Fruit fly (Drosophila melanogaster): Measurements from ENCODE around the gene ome.
A peak's percentile ranks its signal among the peaks of the same experiment; 100 is the strongest.

ome gene

DNA sequence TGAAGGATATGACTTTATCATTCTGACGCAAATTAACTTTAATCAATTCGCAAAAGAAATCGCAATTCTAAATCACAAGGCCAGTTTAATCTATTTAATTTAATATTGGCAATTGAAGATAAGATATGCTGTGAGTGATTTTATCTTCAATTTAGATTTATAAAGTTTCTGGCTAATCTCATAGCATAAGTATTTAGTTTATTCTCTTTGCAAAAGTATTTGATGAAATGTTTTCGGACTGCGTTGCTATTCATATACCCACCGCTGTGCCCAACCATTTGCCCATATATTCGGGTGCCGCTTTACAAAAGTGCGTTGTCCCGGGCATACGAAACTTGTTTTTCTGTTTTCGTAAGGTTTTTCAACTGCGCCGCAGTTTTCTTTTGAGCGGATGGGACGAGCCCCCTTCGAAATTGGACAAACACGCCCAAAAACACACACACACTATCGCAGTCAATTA is 112.3 kb downstream of the ome start (continued):
- TF ChIP-seq insv (GFP tag; optimal IDR thresholded peaks at IDR 0.05) (peak; percentile 4 to 82), bbx (GFP tag; IDR thresholded peaks at IDR 0.05; ENCODE audit: partially characterized antibody) (no peak), ab (GFP tag; optimal IDR thresholded peaks at IDR 0.05) (peak; percentile 77), CG17829 (tag; optimal IDR thresholded peaks at IDR 0.05) (peak; percentile 98), CG7839 (tag; optimal IDR thresholded peaks at IDR 0.05) (peak; percentile 99), NC2β (GFP tag; optimal IDR thresholded peaks at IDR 0.05) (peak; percentile 92), Myb (GFP tag; optimal IDR thresholded peaks at IDR 0.05) (peak; percentile 79), btn (GFP tag; optimal IDR thresholded peaks at IDR 0.05) (peak; percentile 75), CG3726 (GFP tag; IDR thresholded peaks at IDR 0.05) (peak; percentile 85), dmrt99B (tag; optimal IDR thresholded peaks at IDR 0.05) (peak; percentile 98), ham (GFP tag; IDR thresholded peaks at IDR 0.05) (no peak), B-H1 (GFP tag; IDR thresholded peaks at IDR 0.05) (peak; percentile 67; the same call in 1 of the 3 replicates), CG5245 (GFP tag; optimal IDR thresholded peaks at IDR 0.05) (peak; percentile 95), CG8944 (GFP tag; optimal IDR thresholded peaks at IDR 0.05) (peak; percentile 88), mld (GFP tag; IDR thresholded peaks at IDR 0.05; ENCODE audit: partially characterized antibody) (no peak), sc (optimal IDR thresholded peaks at IDR 0.05) (no peak), sc (GFP tag; optimal IDR thresholded peaks at IDR 0.05) (peak; percentile 97), CG13775 (GFP tag; optimal IDR thresholded peaks at IDR 0.05) (peak; percentile 97), HLH54F (GFP tag; optimal IDR thresholded peaks at IDR 0.05) (peak; percentile 91), aop (GFP tag; IDR thresholded peaks at IDR 0.05) (peak; percentile 59; the same call in 1 of the 2 replicates), CG33557 (GFP tag; optimal IDR thresholded peaks at IDR 0.05) (peak; percentile 98), knrl (GFP tag; IDR thresholded peaks at IDR 0.05; ENCODE audit: partially characterized antibody) (no peak), E2f1 (GFP tag; IDR thresholded peaks at IDR 0.05) (peak; percentile 90), CG10431 (GFP tag; optimal IDR thresholded peaks at IDR 0.05) (peak; percentile 90), CG6683 (GFP tag; optimal IDR thresholded peaks at IDR 0.05) (peak; percentile 93), tin (GFP tag; optimal IDR thresholded peaks at IDR 0.05) (peak; percentile 95), CG1792 (GFP tag; optimal IDR thresholded peaks at IDR 0.05) (peak; percentile 92), Sox100B (GFP tag; optimal IDR thresholded peaks at IDR 0.05) (peak; percentile 99), CG9609 (GFP tag; optimal IDR thresholded peaks at IDR 0.05) (peak; percentile 91), CG34376 (GFP tag; optimal IDR thresholded peaks at IDR 0.05) (peak; percentile 96), gce (GFP tag; IDR thresholded peaks at IDR 0.05) (peak; percentile 61; the same call in 2 of the 3 replicates), CTCF (GFP tag; optimal IDR thresholded peaks at IDR 0.05) (peak; percentile 72), CG2889 (GFP tag; IDR thresholded peaks at IDR 0.05) (peak; percentile 78; the same call in 2 of the 3 replicates), wek (GFP tag; optimal IDR thresholded peaks at IDR 0.05) (peak; percentile 76), BtbVII (GFP tag; optimal IDR thresholded peaks at IDR 0.05) (peak; percentile 98), so (GFP tag; IDR thresholded peaks at IDR 0.05) (peak; percentile 89; the same call in 2 of the 3 replicates), CG3838 (GFP tag; optimal IDR thresholded peaks at IDR 0.05) (peak; percentile 91), D19B (GFP tag; optimal IDR thresholded peaks at IDR 0.05) (peak; percentile 92), dan (GFP tag; IDR thresholded peaks at IDR 0.05) (no peak; the same call in 1 of the 2 replicates), twi (tag; optimal IDR thresholded peaks at IDR 0.05) (peak; percentile 94), Camta (GFP tag; optimal IDR thresholded peaks at IDR 0.05) (peak; percentile 95), da (GFP tag; optimal IDR thresholded peaks at IDR 0.05) (peak; percentile 81), CG7928 (GFP tag; optimal IDR thresholded peaks at IDR 0.05) (peak; percentile 78), CG17361 (GFP tag; IDR thresholded peaks at IDR 0.05) (peak; percentile 99), Nf-YC (tag; optimal IDR thresholded peaks at IDR 0.05) (peak; percentile 92), zen2 (GFP tag; IDR thresholded peaks at IDR 0.05; ENCODE audit: partially characterized antibody) (no peak), Doc2 (GFP tag; IDR thresholded peaks at IDR 0.05) (peak; percentile 61; the same call in 1 of the 2 replicates), CG5953 (GFP tag; IDR thresholded peaks at IDR 0.05) (no peak; the same call in 1 of the 2 replicates), ERR (GFP tag; optimal IDR thresholded peaks at IDR 0.05) (peak; percentile 82), CG6272 (GFP tag; IDR thresholded peaks at IDR 0.05) (peak; percentile 64), CG10654 (GFP tag; optimal IDR thresholded peaks at IDR 0.05) (peak; percentile 93), CG13296 (GFP tag; optimal IDR thresholded peaks at IDR 0.05) (peak; percentile 98)

All from whole organism, embryonic.